Worm (Caenorhabditis elegans) whole organism, L4 larva: ENCODE measurements around the gene T19C3.5.

Experiments
- F26F4.8 ChIP-seq: fragments of 200-800 bp; sonication (Bioruptor generic); conservative IDR thresholded peaks from 2 replicates; pipeline ENCODE4 v1.3.6; 2022; ENCODE audit warnings: missing genetic modification characterization, missing compliant biosample characterization
- F44E2.7 ChIP-seq: fragments of 200-800 bp; sonication (Bioruptor generic); IDR thresholded peaks from 2 replicates; pipeline ENCODE4 v2.1.2; 2022; ENCODE audit warnings: missing genetic modification characterization, missing compliant biosample characterization
- F49E8.2 ChIP-seq: sonication (generic microtip); optimal IDR thresholded peaks from 2 replicates; lab custom pipeline; 2016; ENCODE audit warnings: missing compliant biosample characterization, mild to moderate bottlenecking, missing genetic modification characterization, borderline replicate concordance
- Y75B8A.6 ChIP-seq: fragments of 200-800 bp; sonication (Bioruptor generic); IDR thresholded peaks from 2 replicates; pipeline ENCODE4 v1.3.6; 2022; ENCODE audit warnings: missing genetic modification reagents, missing genetic modification characterization, missing compliant biosample characterization
- aha-1 ChIP-seq: fragments of 150-350 bp; peaks from one replicate; lab custom pipeline; 2014; ENCODE audit warnings: missing biosample characterization, missing genetic modification characterization
- aly-2 ChIP-seq: sonication (generic microtip); optimal IDR thresholded peaks from 2 replicates; lab custom pipeline; 2018; ENCODE audit warnings: missing biosample characterization, missing genetic modification characterization
- ama-1 ChIP-seq: fragments of 150-350 bp; optimal IDR thresholded peaks from 2 replicates; lab custom pipeline; 2014; ENCODE audit warnings: inconsistent platforms, mixed read lengths
- attf-4 ChIP-seq: sonication (generic microtip); optimal IDR thresholded peaks from 3 replicates; lab custom pipeline; 2017; ENCODE audit warnings: missing biosample characterization, missing genetic modification characterization
- ceh-28 ChIP-seq: fragments of 150-350 bp; optimal IDR thresholded peaks from 2 replicates; lab custom pipeline; 2014; ENCODE audit warnings: missing biosample characterization, missing genetic modification reagents, missing genetic modification characterization
- ces-1 ChIP-seq: fragments of 150-350 bp; sonication (generic microtip); optimal IDR thresholded peaks from 4 replicates; lab custom pipeline; 2014; ENCODE audit warnings: missing biosample characterization, missing genetic modification reagents, missing genetic modification characterization
- ctbp-1 ChIP-seq: fragments of 200-800 bp; sonication (Bioruptor generic); IDR thresholded peaks from 2 replicates; pipeline ENCODE4 v1.3.6; 2022; ENCODE audit warnings: missing genetic modification reagents, missing genetic modification characterization, missing compliant biosample characterization
- daf-16 ChIP-seq, 3 experiments: sonication (generic microtip); optimal IDR thresholded peaks; 2 replicates each; lab custom pipeline; 2016 to 2017; ENCODE audit warnings: missing genetic modification characterization in 3 of 3, missing genetic modification reagents in 3 of 3, mild to moderate bottlenecking in 2 of 3, missing compliant biosample characterization in 2 of 3, missing biosample characterization in 1 of 3, moderate library complexity in 1 of 3
- daf-19 ChIP-seq: fragments of 200-800 bp; sonication (Bioruptor generic); conservative IDR thresholded peaks from 2 replicates; pipeline ENCODE4 v1.3.6; 2022; ENCODE audit warnings: missing genetic modification characterization, missing compliant biosample characterization
- dmd-6 ChIP-seq: fragments of 200-800 bp; sonication (Bioruptor generic); IDR thresholded peaks from 2 replicates; pipeline ENCODE4 v1.3.6; 2022; ENCODE audit warnings: missing genetic modification reagents, missing genetic modification characterization, missing compliant biosample characterization
- dmd-8 ChIP-seq: fragments of 200-800 bp; sonication (Bioruptor generic); IDR thresholded peaks from 2 replicates; pipeline ENCODE4 v1.3.6; 2022; ENCODE audit warnings: missing genetic modification characterization, missing compliant biosample characterization
- dve-1 ChIP-seq: sonication (generic microtip); optimal IDR thresholded peaks from 2 replicates; lab custom pipeline; 2017; ENCODE audit warnings: antibody characterized with exemption, mild to moderate bottlenecking, missing genetic modification characterization, missing compliant biosample characterization; ENCODE audit not compliant: insufficient read depth
- hlh-11 ChIP-seq: fragments of 200-800 bp; sonication (Bioruptor generic); optimal IDR thresholded peaks from 2 replicates; lab custom pipeline; 2018; ENCODE audit warnings: mild to moderate bottlenecking, missing genetic modification characterization, missing compliant biosample characterization
- hlh-30 ChIP-seq: sonication (generic microtip); optimal IDR thresholded peaks from 2 replicates; lab custom pipeline; 2017; ENCODE audit warnings: antibody characterized with exemption, mild to moderate bottlenecking, missing genetic modification characterization, missing compliant biosample characterization; ENCODE audit not compliant: insufficient read depth
- hmg-1.1 ChIP-seq: fragments of 200-800 bp; sonication (Bioruptor generic); IDR thresholded peaks from 2 replicates; pipeline ENCODE4 v1.3.6; 2022; ENCODE audit warnings: missing genetic modification reagents, missing genetic modification characterization, missing compliant biosample characterization
- lin-29 ChIP-seq: fragments of 200-800 bp; sonication (Bioruptor generic); IDR thresholded peaks from 2 replicates; pipeline ENCODE4 v1.3.6; 2022; ENCODE audit warnings: missing genetic modification reagents, missing genetic modification characterization, missing compliant biosample characterization
- lin-38 ChIP-seq: fragments of 200-800 bp; sonication (Bioruptor generic); IDR thresholded peaks from 2 replicates; pipeline ENCODE4 v1.3.6; 2022; ENCODE audit warnings: missing genetic modification reagents, missing genetic modification characterization, missing compliant biosample characterization
- lir-3 ChIP-seq: sonication (generic microtip); optimal IDR thresholded peaks from 2 replicates; lab custom pipeline; 2016; ENCODE audit warnings: mild to moderate bottlenecking, missing genetic modification characterization, missing compliant biosample characterization
- lsy-2 ChIP-seq, 2 experiments: fragments of 150-350 bp in 1 of 2; sonication (generic microtip) in 1 of 2; optimal IDR thresholded peaks; 2 replicates each; lab custom pipeline; 2014 to 2017; ENCODE audit warnings: missing biosample characterization in 2 of 2, missing genetic modification characterization in 2 of 2
- mdl-1 ChIP-seq, 2 experiments: fragments of 150-350 bp in 1 of 2; sonication (generic microtip) in 1 of 2; optimal IDR thresholded peaks; 2 replicates each; lab custom pipeline; 2014 to 2017; ENCODE audit warnings: missing biosample characterization in 2 of 2, missing genetic modification characterization in 2 of 2
- mes-2 ChIP-seq: sonication (generic microtip); optimal IDR thresholded peaks from 2 replicates; lab custom pipeline; 2016; ENCODE audit warnings: missing genotype, mild to moderate bottlenecking, missing genetic modification characterization, missing compliant biosample characterization; ENCODE audit not compliant: poor library complexity, severe bottlenecking
- mxl-3 ChIP-seq: fragments of 200-800 bp; sonication (Bioruptor generic); optimal IDR thresholded peaks from 2 replicates; lab custom pipeline; 2018; ENCODE audit warnings: mild to moderate bottlenecking, missing genetic modification characterization, missing compliant biosample characterization
- nhr-10 ChIP-seq: fragments of 150-350 bp; optimal IDR thresholded peaks from 2 replicates; lab custom pipeline; 2014; ENCODE audit warnings: missing biosample characterization, missing genetic modification characterization
- nhr-102 ChIP-seq: sonication (generic microtip); optimal IDR thresholded peaks from 2 replicates; lab custom pipeline; 2016; ENCODE audit warnings: mild to moderate bottlenecking, missing genetic modification characterization, moderate library complexity, missing compliant biosample characterization
- nhr-28 ChIP-seq: fragments of 150-350 bp; optimal IDR thresholded peaks from 2 replicates; lab custom pipeline; 2014; ENCODE audit warnings: missing biosample characterization, missing genetic modification characterization
- nhr-41 ChIP-seq: fragments of 200-800 bp; sonication (Bioruptor generic); IDR thresholded peaks from 2 replicates; pipeline ENCODE4 v1.3.6; 2022; ENCODE audit warnings: missing genetic modification reagents, missing genetic modification characterization, missing compliant biosample characterization
- nhr-6 ChIP-seq: fragments of 150-350 bp; optimal IDR thresholded peaks from 2 replicates; lab custom pipeline; 2014; ENCODE audit warnings: missing biosample characterization, missing genetic modification characterization
- nhr-77 ChIP-seq: fragments of 150-350 bp; optimal IDR thresholded peaks from 2 replicates; lab custom pipeline; 2014; ENCODE audit warnings: missing biosample characterization, missing genetic modification characterization
- pha-4 ChIP-seq, 2 experiments: fragments of 150-350 bp in 1 of 2; fragments of 200-800 bp in 1 of 2; sonication (Bioruptor generic) in 1 of 2; IDR thresholded peaks in 1 of 2; optimal IDR thresholded peaks in 1 of 2; 2 replicates each; pipeline versions ENCODE4 v1.3.6 to Lab custom; 2014 to 2022; ENCODE audit warnings: missing genetic modification characterization in 2 of 2, missing genetic modification reagents in 2 of 2, missing biosample characterization in 1 of 2, missing compliant biosample characterization in 1 of 2
- pqm-1 ChIP-seq: sonication (generic microtip); optimal IDR thresholded peaks from 2 replicates; lab custom pipeline; 2017; ENCODE audit warnings: missing biosample characterization, missing genetic modification characterization
- set-16 ChIP-seq: fragments of 200-800 bp; sonication (Bioruptor generic); IDR thresholded peaks from 2 replicates; pipeline ENCODE4 v1.3.6; 2022; ENCODE audit warnings: missing genetic modification reagents, missing genetic modification characterization, missing compliant biosample characterization
- spr-3 ChIP-seq: fragments of 200-800 bp; sonication (Bioruptor generic); optimal IDR thresholded peaks from 2 replicates; lab custom pipeline; 2018; ENCODE audit warnings: mild to moderate bottlenecking, missing genetic modification characterization, missing compliant biosample characterization
- tag-97 ChIP-seq: fragments of 200-800 bp; sonication (Bioruptor generic); IDR thresholded peaks from 2 replicates; pipeline ENCODE4 v1.3.6; 2022; ENCODE audit warnings: missing genetic modification characterization, missing compliant biosample characterization
- tra-1 ChIP-seq: fragments of 200-800 bp; sonication (Bioruptor generic); IDR thresholded peaks from 2 replicates; pipeline ENCODE4 v1.3.6; 2022; ENCODE audit warnings: missing genetic modification reagents, missing genetic modification characterization, missing compliant biosample characterization
- unc-39 ChIP-seq: sonication (generic microtip); optimal IDR thresholded peaks from 2 replicates; lab custom pipeline; 2017; ENCODE audit warnings: missing biosample characterization, missing genetic modification characterization
- zfp-2 ChIP-seq: sonication (generic microtip); optimal IDR thresholded peaks from 2 replicates; lab custom pipeline; 2016; ENCODE audit warnings: mild to moderate bottlenecking, missing genetic modification characterization, missing compliant biosample characterization
- zfp-3 ChIP-seq: fragments of 200-800 bp; sonication (Bioruptor generic); conservative IDR thresholded peaks from 2 replicates; pipeline ENCODE4 v1.3.6; 2022; ENCODE audit warnings: missing genetic modification reagents, missing genetic modification characterization, missing compliant biosample characterization
- ztf-7 ChIP-seq: fragments of 150-350 bp; optimal IDR thresholded peaks from 2 replicates; lab custom pipeline; 2014; ENCODE audit warnings: missing biosample characterization, missing genetic modification characterization

T19C3.5 gene

ce11 chrIII:600316-600932 lies 27.3 kb downstream of the T19C3.5 start, which contains the start of gene lec-6 (continued):
- peak; percentile 69 for TF ChIP-seq nhr-102 (tag; lab: Kevin White, UChicago)
- TF ChIP-seq spr-3 (GFP tag; lab: Kevin White, UChicago): no peak
- peak; percentile 54 for TF ChIP-seq mes-2 (tag; lab: Kevin White, UChicago)

DNA sequence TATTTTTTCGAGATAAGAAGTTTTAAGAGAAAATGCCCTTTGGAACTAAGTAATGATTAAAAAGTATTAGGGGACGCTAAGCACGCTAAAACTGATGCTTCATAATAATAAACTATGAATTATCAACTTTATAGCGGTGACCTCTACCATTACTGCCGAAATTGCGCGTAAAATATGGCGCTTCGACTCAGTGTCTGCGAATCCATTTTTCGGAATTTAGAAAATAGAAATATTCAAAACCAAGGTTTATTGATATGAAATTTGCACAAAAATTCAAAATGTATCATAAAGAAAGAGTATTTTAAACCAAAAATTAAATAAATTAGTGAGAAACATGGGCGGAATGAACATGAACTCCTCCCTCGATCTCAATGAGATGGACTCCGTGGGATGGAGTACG lies 28.5 kb downstream of the T19C3.5 start:
- TF ChIP-seq spr-3 (GFP tag; lab: Kevin White, UChicago) (no peak), set-16 (no peak), lsy-2 (tag; optimal IDR thresholded peaks at IDR 0.05; lab: Kevin White, UChicago) (no peak), mes-2 (tag; lab: Kevin White, UChicago) (peak; percentile 31), dve-1 (tag; lab: Kevin White, UChicago) (peak; percentile 70), nhr-77 (tag; lab: Kevin White, UChicago) (peak; percentile 27), nhr-28 (tag; lab: Kevin White, UChicago) (no peak), zfp-3 (GFP tag; lab: Robert Waterston, UW) (0 out of 2 replicates have a peak, but pooled peaks have one; percentile 52), pha-4 (GFP tag; IDR thresholded peaks at IDR 0.05; lab: Robert Waterston, UW) (0 out of 2 replicates have a peak, but pooled peaks have one; percentile 35), pha-4 (tag; optimal IDR thresholded peaks at IDR 0.05; lab: Kevin White, UChicago) (no peak), aha-1 (tag; lab: Kevin White, UChicago) (peak; percentile 23), lin-38 (no peak), hlh-11 (tag; lab: Kevin White, UChicago) (peak; percentile 18), dmd-8 (GFP tag; lab: Robert Waterston, UW) (no peak), daf-16 (GFP tag; optimal IDR thresholded peaks at IDR 0.05; lab: Kevin White, UChicago) (no peak), daf-16 (tag; optimal IDR thresholded peaks at IDR 0.05; lab: Kevin White, UChicago) (peak; percentile 72), nhr-102 (tag; lab: Kevin White, UChicago) (peak; percentile 23), nhr-10 (tag; lab: Kevin White, UChicago) (peak; percentile 1)

DNA sequence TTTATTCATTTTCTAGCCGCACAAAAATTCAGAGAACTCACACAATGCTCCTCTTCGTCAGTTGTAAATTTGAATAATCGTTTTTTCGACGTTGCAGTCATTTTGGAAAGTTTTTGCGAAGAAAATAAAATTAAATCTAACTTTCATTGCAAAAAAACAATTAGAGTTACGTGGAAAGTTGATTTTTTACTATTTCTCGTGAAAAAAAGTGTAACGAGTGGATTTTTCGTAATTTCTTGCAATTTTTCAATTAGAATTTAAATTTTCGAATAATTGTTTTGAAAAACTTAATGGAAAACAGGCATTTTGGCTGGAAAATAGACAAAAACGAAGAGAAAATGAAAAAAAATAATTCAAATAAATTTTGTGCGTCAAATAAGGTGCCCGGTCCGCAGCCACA lies 29.1 kb downstream of the T19C3.5 start, which contains the start of gene Y55B1AR.2:
Gene Y55B1AR.2, minus strand, starts transcription at position 101 of the 400 bp plus-strand sequence.
- no peak for TF ChIP-seq aly-2
- no peak for TF ChIP-seq hlh-30 (tag; lab: Kevin White, UChicago)

DNA sequence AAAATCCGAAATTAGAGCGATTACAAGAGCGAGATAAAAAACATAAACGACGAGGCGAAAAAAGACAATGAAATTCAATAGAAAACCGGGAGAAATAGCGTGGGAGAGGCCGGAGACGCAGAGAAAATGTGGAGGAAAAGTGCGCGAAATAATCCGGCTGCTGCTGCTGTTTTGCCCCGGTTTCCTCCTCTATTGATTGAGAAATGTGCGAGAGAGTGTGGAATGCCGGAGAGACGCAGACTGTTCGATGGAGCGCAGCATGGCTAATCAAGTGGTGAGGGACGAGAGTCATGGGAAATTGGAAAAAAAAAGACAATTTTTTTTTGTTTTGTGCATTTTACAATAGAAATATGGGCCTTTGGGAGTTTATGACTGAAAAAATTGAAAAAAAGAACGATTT lies 29.6 kb downstream of the T19C3.5 start:
- TF ChIP-seq hlh-30 (tag; lab: Kevin White, UChicago): peak; percentile 91
- TF ChIP-seq lir-3 (tag; lab: Kevin White, UChicago): no peak
- TF ChIP-seq ztf-7: no peak
- TF ChIP-seq tra-1 (GFP tag; lab: Robert Waterston, UW): 0 out of 2 replicates have a peak, but pooled peaks have one; percentile 6
- TF ChIP-seq hmg-1.1 (GFP tag; lab: Robert Waterston, UW): peak; percentile 80
- no peak for TF ChIP-seq nhr-102 (tag; lab: Kevin White, UChicago)
- TF ChIP-seq unc-39 (tag; lab: Kevin White, UChicago): no peak
- no peak for TF ChIP-seq F44E2.7 (GFP tag; lab: Robert Waterston, UW)
- no peak for TF ChIP-seq zfp-2
- TF ChIP-seq nhr-10 (tag; lab: Kevin White, UChicago): no peak
- TF ChIP-seq ama-1: no peak
- TF ChIP-seq attf-4 (tag; lab: Kevin White, UChicago): no peak
- no peak for TF ChIP-seq Y75B8A.6 (GFP tag; lab: Robert Waterston, UW)
- TF ChIP-seq lsy-2 (tag; optimal IDR thresholded peaks at IDR 0.05; lab: Kevin White, UChicago): peak in 1 of 2 experiments; percentile 6
- TF ChIP-seq dmd-6: 0 out of 2 replicates have a peak, but pooled peaks have one; percentile 17
- no peak for TF ChIP-seq F26F4.8 (GFP tag; lab: Robert Waterston, UW)
- TF ChIP-seq tag-97 (GFP tag; lab: Robert Waterston, UW): no peak
- no peak for TF ChIP-seq daf-19 (GFP tag; lab: Robert Waterston, UW)
- TF ChIP-seq lin-29 (GFP tag; lab: Robert Waterston, UW): no peak
- no peak for TF ChIP-seq nhr-41 (GFP tag; lab: Robert Waterston, UW)
- peak; percentile 56 for TF ChIP-seq ceh-28 (tag; lab: Kevin White, UChicago)
- TF ChIP-seq F49E8.2 (tag; lab: Kevin White, UChicago): no peak
- peak; percentile 59 for TF ChIP-seq mxl-3 (GFP tag; lab: Kevin White, UChicago)
- TF ChIP-seq nhr-6 (tag; lab: Kevin White, UChicago): peak; percentile 31
- TF ChIP-seq mdl-1 (tag; optimal IDR thresholded peaks at IDR 0.05; lab: Kevin White, UChicago): peak; percentile 64 to 83
- TF ChIP-seq ctbp-1 (GFP tag; lab: Robert Waterston, UW): 0 out of 2 replicates have a peak, but pooled peaks have one; percentile 8
- no peak for TF ChIP-seq ces-1
- peak; percentile 53 for TF ChIP-seq set-16
- no peak for TF ChIP-seq pqm-1 (tag; lab: Kevin White, UChicago)
